Fruit fly (Drosophila melanogaster) whole organism, embryonic: ENCODE results near the gene CG17027.

ENCODE experiments used
- BtbVII ChIP-seq: fragments of 200-800 bp; sonication (Bioruptor generic); optimal IDR thresholded peaks from 3 replicates; lab custom pipeline; 2017; ENCODE audit warnings: missing biosample characterization, mild to moderate bottlenecking, missing genetic modification characterization
- CG10147 ChIP-seq: fragments of 200-800 bp; sonication (Bioruptor generic); optimal IDR thresholded peaks from 2 replicates; lab custom pipeline; 2019; ENCODE audit warnings: missing biosample characterization, mild to moderate bottlenecking, missing genetic modification characterization, moderate library complexity
- CG12219 ChIP-seq: fragments of 200-800 bp; sonication (Bioruptor generic); optimal IDR thresholded peaks from 3 replicates; lab custom pipeline; 2018; ENCODE audit warnings: missing biosample characterization, mild to moderate bottlenecking, missing genetic modification characterization
- CG12769 ChIP-seq: fragments of 200-800 bp; sonication (Bioruptor generic); optimal IDR thresholded peaks from 2 replicates; lab custom pipeline; 2019; ENCODE audit warnings: missing biosample characterization, mild to moderate bottlenecking, missing genetic modification characterization, moderate library complexity
- CG15011 ChIP-seq: fragments of 200-800 bp; sonication (Bioruptor generic); optimal IDR thresholded peaks from 3 replicates; lab custom pipeline; 2018; ENCODE audit warnings: missing biosample characterization, mild to moderate bottlenecking, missing genetic modification characterization
- CG15601 ChIP-seq: fragments of 200-800 bp; sonication (Bioruptor generic); optimal IDR thresholded peaks from 3 replicates; lab custom pipeline; 2019; ENCODE audit warnings: missing biosample characterization, mild to moderate bottlenecking, missing genetic modification characterization, moderate library complexity
- CG17568 ChIP-seq: fragments of 200-800 bp; sonication (Bioruptor generic); optimal IDR thresholded peaks from 2 replicates; lab custom pipeline; 2018; ENCODE audit warnings: missing biosample characterization, mild to moderate bottlenecking, missing genetic modification characterization, moderate library complexity
- CG2120 ChIP-seq: fragments of 200-800 bp; sonication (Bioruptor generic); optimal IDR thresholded peaks from 3 replicates; lab custom pipeline; 2016; ENCODE audit warnings: missing biosample characterization, missing genetic modification characterization
- CG2202 ChIP-seq: fragments of 200-800 bp; sonication (Bioruptor generic); optimal IDR thresholded peaks from 2 replicates; lab custom pipeline; 2018; ENCODE audit warnings: missing biosample characterization, mild to moderate bottlenecking, missing genetic modification characterization
- CG2678 ChIP-seq: fragments of 200-800 bp; sonication (Bioruptor generic); optimal IDR thresholded peaks from 3 replicates; lab custom pipeline; 2019; ENCODE audit warnings: missing biosample characterization, mild to moderate bottlenecking, missing genetic modification characterization, moderate library complexity
- CG31388 ChIP-seq: fragments of 200-800 bp; sonication (Bioruptor generic); optimal IDR thresholded peaks from 2 replicates; lab custom pipeline; 2016; ENCODE audit warnings: missing biosample characterization, missing genetic modification characterization
- CG32767 ChIP-seq: fragments of 200-800 bp; sonication (Bioruptor generic); IDR thresholded peaks from 2 replicates; pipeline ENCODE4 v1.3.6; 2022; ENCODE audit warnings: missing biosample characterization, missing genetic modification characterization
- CG34224 ChIP-seq: fragments of 200-800 bp; sonication (Bioruptor generic); IDR thresholded peaks from 3 replicates; pipeline ENCODE4 v1.3.6; 2022; ENCODE audit warnings: missing biosample characterization, missing genetic modification characterization; ENCODE audit not compliant: partially characterized antibody
- CG4360 ChIP-seq: fragments of 200-800 bp; sonication (Bioruptor generic); IDR thresholded peaks from 2 replicates; pipeline ENCODE4 v1.3.6; 2022; ENCODE audit warnings: missing biosample characterization, missing genetic modification characterization
- CG6765 ChIP-seq: fragments of 200-800 bp; sonication (Bioruptor generic); optimal IDR thresholded peaks from 3 replicates; lab custom pipeline; 2017; ENCODE audit warnings: missing biosample characterization, mild to moderate bottlenecking, missing genetic modification characterization
- CG7271 ChIP-seq: fragments of 200-800 bp; sonication (Bioruptor generic); optimal IDR thresholded peaks from 2 replicates; lab custom pipeline; 2018; ENCODE audit warnings: missing biosample characterization, mild to moderate bottlenecking, missing genetic modification characterization, moderate library complexity
- CG7556 ChIP-seq: fragments of 200-800 bp; sonication (Bioruptor generic); optimal IDR thresholded peaks from 2 replicates; lab custom pipeline; 2017; ENCODE audit warnings: missing biosample characterization, mild to moderate bottlenecking, missing genetic modification characterization
- CG7786 ChIP-seq: fragments of 200-800 bp; sonication (Bioruptor generic); optimal IDR thresholded peaks from 2 replicates; lab custom pipeline; 2016; ENCODE audit warnings: missing biosample characterization, missing genetic modification characterization
- CG8281 ChIP-seq: fragments of 200-800 bp; sonication (Bioruptor generic); optimal IDR thresholded peaks from 2 replicates; lab custom pipeline; 2018; ENCODE audit warnings: missing biosample characterization, mild to moderate bottlenecking, missing genetic modification characterization, moderate library complexity
- CkIIα-i1 ChIP-seq: fragments of 200-800 bp; sonication (Bioruptor generic); IDR thresholded peaks from 2 replicates; pipeline ENCODE4 v1.3.6; 2022; ENCODE audit warnings: missing biosample characterization, missing genetic modification characterization
- CoRest ChIP-seq: fragments of 200-800 bp; sonication (Bioruptor generic); optimal IDR thresholded peaks from 3 replicates; lab custom pipeline; 2018; ENCODE audit warnings: missing biosample characterization, mild to moderate bottlenecking, missing genetic modification characterization, moderate library complexity
- E2f2 ChIP-seq: fragments of 200-800 bp; sonication (Bioruptor generic); IDR thresholded peaks from 2 replicates; pipeline ENCODE4 v1.3.6; 2022; ENCODE audit warnings: missing biosample characterization, missing genetic modification characterization
- H15 ChIP-seq: fragments of 200-800 bp; sonication (Bioruptor generic); IDR thresholded peaks from 3 replicates; pipeline ENCODE4 v1.3.6; 2022; ENCODE audit warnings: missing biosample characterization, missing genetic modification characterization
- HLH54F ChIP-seq: fragments of 200-800 bp; sonication (Bioruptor generic); optimal IDR thresholded peaks from 3 replicates; lab custom pipeline; 2016; ENCODE audit warnings: missing biosample characterization, missing genetic modification characterization
- Hey ChIP-seq: fragments of 200-800 bp; sonication (Bioruptor generic); optimal IDR thresholded peaks from 3 replicates; lab custom pipeline; 2018; ENCODE audit warnings: missing biosample characterization, mild to moderate bottlenecking, missing genetic modification characterization
- Hr51 ChIP-seq, 2 experiments: fragments of 200-800 bp; sonication (Bioruptor generic); optimal IDR thresholded peaks; 2 replicates in 1 of 2; 3 replicates in 1 of 2; lab custom pipeline; 2016 to 2018; ENCODE audit warnings: missing biosample characterization in 2 of 2, missing genetic modification characterization in 2 of 2, mild to moderate bottlenecking in 1 of 2, moderate library complexity in 1 of 2
- MBD-R2 ChIP-seq: fragments of 200-800 bp; sonication (Bioruptor generic); IDR thresholded peaks from 2 replicates; pipeline ENCODE4 v1.3.6; 2022; ENCODE audit warnings: missing biosample characterization, missing genetic modification characterization
- NK7.1 ChIP-seq: fragments of 200-800 bp; sonication (Bioruptor generic); optimal IDR thresholded peaks from 3 replicates; lab custom pipeline; 2016; ENCODE audit warnings: missing biosample characterization, missing genetic modification characterization
- Poxn ChIP-seq: fragments of 200-800 bp; sonication (Bioruptor generic); IDR thresholded peaks from 2 replicates; pipeline ENCODE4 v1.3.6; 2022; ENCODE audit warnings: missing biosample characterization, missing genetic modification characterization
- YL-1 ChIP-seq: fragments of 200-800 bp; sonication (Bioruptor generic); optimal IDR thresholded peaks from 3 replicates; lab custom pipeline; 2017; ENCODE audit warnings: missing biosample characterization, mild to moderate bottlenecking, missing genetic modification characterization
- az2 ChIP-seq: fragments of 200-800 bp; sonication (Bioruptor generic); optimal IDR thresholded peaks from 3 replicates; lab custom pipeline; 2016; ENCODE audit warnings: missing biosample characterization, missing genetic modification characterization
- bcd ChIP-seq: fragments of 200-800 bp; sonication (Bioruptor generic); optimal IDR thresholded peaks from 2 replicates; lab custom pipeline; 2017; ENCODE audit warnings: missing biosample characterization, mild to moderate bottlenecking, missing genetic modification characterization
- br ChIP-seq: fragments of >200 bp; optimal IDR thresholded peaks from 2 replicates; lab custom pipeline; 2017
- bsh ChIP-seq, 2 experiments: fragments of 200-800 bp; sonication (Bioruptor generic); optimal IDR thresholded peaks; 2 replicates each; lab custom pipeline; 2017 to 2018; ENCODE audit warnings: mild to moderate bottlenecking in 2 of 2, missing biosample characterization in 2 of 2, missing genetic modification characterization in 2 of 2, moderate library complexity in 1 of 2
- dan ChIP-seq: fragments of 200-800 bp; sonication (Bioruptor generic); IDR thresholded peaks from 2 replicates; pipeline ENCODE4 v1.3.6; 2022; ENCODE audit warnings: missing biosample characterization, missing genetic modification characterization
- esg ChIP-seq: fragments of 200-800 bp; sonication (Bioruptor generic); conservative IDR thresholded peaks from 2 replicates; pipeline ENCODE4 v1.3.6; 2022; ENCODE audit warnings: missing biosample characterization, missing genetic modification characterization
- fd96Cb ChIP-seq: fragments of 200-800 bp; sonication (Bioruptor generic); optimal IDR thresholded peaks from 2 replicates; lab custom pipeline; 2018; ENCODE audit warnings: missing biosample characterization, mild to moderate bottlenecking, missing genetic modification characterization, moderate library complexity
- gsb ChIP-seq: fragments of 200-800 bp; sonication (Bioruptor generic); IDR thresholded peaks from 2 replicates; pipeline ENCODE4 v1.3.6; 2022; ENCODE audit warnings: missing biosample characterization, missing genetic modification characterization
- ind ChIP-seq: fragments of 200-800 bp; sonication (Bioruptor generic); optimal IDR thresholded peaks from 3 replicates; lab custom pipeline; 2016; ENCODE audit warnings: missing biosample characterization, missing genetic modification characterization
- lbe ChIP-seq: fragments of 200-800 bp; sonication (Bioruptor generic); optimal IDR thresholded peaks from 2 replicates; lab custom pipeline; 2016; ENCODE audit warnings: missing biosample characterization, mild to moderate bottlenecking, missing genetic modification characterization
- prd ChIP-seq, 3 experiments: fragments of >200 bp in 2 of 3; fragments of 200-800 bp in 1 of 3; sonication (Bioruptor generic) in 1 of 3; optimal IDR thresholded peaks in 2 of 3; IDR thresholded peaks in 1 of 3; 2 replicates in 2 of 3; 3 replicates in 1 of 3; pipeline versions ENCODE4 v1.3.6 to Lab custom; 2017 to 2022; ENCODE audit warnings: missing biosample characterization in 1 of 3, missing genetic modification characterization in 1 of 3
- sd ChIP-seq: fragments of 200-800 bp; sonication (Bioruptor generic); optimal IDR thresholded peaks from 3 replicates; lab custom pipeline; 2018; ENCODE audit warnings: missing biosample characterization, mild to moderate bottlenecking, missing genetic modification characterization, moderate library complexity
- slou ChIP-seq: fragments of 200-800 bp; sonication (Bioruptor generic); optimal IDR thresholded peaks from 3 replicates; lab custom pipeline; 2016; ENCODE audit warnings: missing biosample characterization, missing genetic modification characterization
- sr ChIP-seq: fragments of 200-800 bp; sonication (Bioruptor generic); IDR thresholded peaks from 3 replicates; pipeline ENCODE4 v1.3.6; 2022; ENCODE audit warnings: missing biosample characterization, missing genetic modification characterization
- zfh2 ChIP-seq: fragments of 200-800 bp; sonication (Bioruptor generic); optimal IDR thresholded peaks from 2 replicates; lab custom pipeline; 2016; ENCODE audit warnings: missing biosample characterization, missing genetic modification characterization

The CG17027 gene

DNA sequence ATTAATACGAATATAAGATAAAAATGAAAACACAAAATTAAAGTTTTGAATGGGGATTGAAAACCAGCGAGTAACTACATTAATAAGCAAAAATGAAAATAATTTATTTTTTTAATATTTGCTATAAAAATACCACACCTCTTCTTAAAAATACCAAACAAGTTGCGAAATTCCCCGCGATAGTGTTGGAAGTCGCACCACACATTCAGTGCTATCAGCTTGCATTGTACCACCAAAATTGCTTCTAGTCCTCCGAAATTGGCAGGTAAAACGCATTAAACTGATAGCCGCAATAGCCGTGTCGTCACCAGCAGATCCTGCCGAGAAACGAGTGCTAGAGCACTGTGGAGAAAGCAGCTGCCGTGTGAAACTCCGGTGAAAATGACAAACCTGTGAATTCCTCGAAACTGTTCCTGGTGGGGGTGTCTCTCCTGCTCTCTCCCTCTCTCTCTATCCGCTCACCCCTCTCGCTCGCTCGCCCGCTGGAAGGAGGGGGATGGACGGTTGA lies 8.2 kb downstream of the CG17027 start, which contains the start of gene Hip14 (continued):
- no peak for TF ChIP-seq fd96Cb (tag; lab: Kevin White, UChicago)
- no peak for TF ChIP-seq CG17568
- TF ChIP-seq gsb (GFP tag; lab: Robert Waterston, UW): no peak
- TF ChIP-seq CG7271 (tag; lab: Kevin White, UChicago): no peak
- TF ChIP-seq HLH54F: peak; percentile 0
- TF ChIP-seq CG4360 (GFP tag; lab: Robert Waterston, UW): no peak
- peak; percentile 57 for TF ChIP-seq MBD-R2 (GFP tag; lab: Robert Waterston, UW)
- TF ChIP-seq zfh2: peak; percentile 19
- TF ChIP-seq NK7.1 (GFP tag; lab: Kevin White, UChicago): no peak
- TF ChIP-seq BtbVII (GFP tag; lab: Kevin White, UChicago): peak; percentile 4
- no peak for TF ChIP-seq CG31388 (GFP tag; lab: Kevin White, UChicago)

DNA sequence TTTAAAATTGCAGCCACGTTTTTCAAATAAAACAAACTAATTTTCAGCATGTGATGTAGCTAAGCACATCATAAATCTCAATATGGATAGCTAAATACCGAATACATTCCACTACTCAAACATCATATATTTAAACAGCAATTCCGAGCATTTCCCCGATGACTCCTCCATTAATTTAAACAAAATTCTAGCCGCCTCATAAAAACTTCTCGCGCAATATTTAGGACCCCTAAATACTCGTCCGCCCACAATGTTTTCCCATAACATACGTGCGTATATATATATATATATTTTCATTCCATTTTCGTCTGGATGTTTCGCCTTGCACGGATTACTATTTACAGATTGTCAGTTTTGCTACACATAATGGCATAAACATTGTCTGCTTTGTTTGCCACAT lies 16.1 kb downstream of the CG17027 start:
- TF ChIP-seq sr (GFP tag; lab: Robert Waterston, UW): peak; percentile 74; the same call in 2 of the 3 replicates
- peak; percentile 96 for TF ChIP-seq sd (tag; lab: Kevin White, UChicago)
- TF ChIP-seq CG2678 (tag; lab: Kevin White, UChicago): no peak

dm6 chr3L:15998217-15998616 lies 18.3 kb downstream of the CG17027 start:
- no peak for TF ChIP-seq slou (GFP tag; lab: Kevin White, UChicago)
- no peak for TF ChIP-seq ind
- no peak for TF ChIP-seq dan (GFP tag; lab: Robert Waterston, UW)
- no peak for TF ChIP-seq br
- TF ChIP-seq CG6765: no peak
- no peak for TF ChIP-seq YL-1 (GFP tag; lab: Kevin White, UChicago)
- no peak for TF ChIP-seq CG12219 (GFP tag; lab: Kevin White, UChicago)
- TF ChIP-seq CG15011 (GFP tag; lab: Kevin White, UChicago): no peak
- TF ChIP-seq CG8281 (tag; lab: Kevin White, UChicago): peak; percentile 7
- TF ChIP-seq Hr51 (GFP tag; optimal IDR thresholded peaks at IDR 0.05; lab: Kevin White, UChicago): no peak
- TF ChIP-seq CG2202 (tag; lab: Kevin White, UChicago): no peak
- TF ChIP-seq E2f2: no peak
- TF ChIP-seq sr (GFP tag; lab: Robert Waterston, UW): peak; percentile 93
- no peak for TF ChIP-seq CG7786 (GFP tag; lab: Kevin White, UChicago)
- TF ChIP-seq H15 (GFP tag; lab: Robert Waterston, UW): no peak
- no peak for TF ChIP-seq Hey (tag; lab: Kevin White, UChicago)
- TF ChIP-seq bcd (GFP tag; lab: Kevin White, UChicago): no peak
- peak; percentile 84 for TF ChIP-seq sd (tag; lab: Kevin White, UChicago)
- no peak for TF ChIP-seq CkIIα-i1 (GFP tag; lab: Robert Waterston, UW)
- TF ChIP-seq fd96Cb (tag; lab: Kevin White, UChicago): no peak
- peak; percentile 55 for TF ChIP-seq CG12769 (tag; lab: Kevin White, UChicago)
- TF ChIP-seq lbe: no peak

DNA sequence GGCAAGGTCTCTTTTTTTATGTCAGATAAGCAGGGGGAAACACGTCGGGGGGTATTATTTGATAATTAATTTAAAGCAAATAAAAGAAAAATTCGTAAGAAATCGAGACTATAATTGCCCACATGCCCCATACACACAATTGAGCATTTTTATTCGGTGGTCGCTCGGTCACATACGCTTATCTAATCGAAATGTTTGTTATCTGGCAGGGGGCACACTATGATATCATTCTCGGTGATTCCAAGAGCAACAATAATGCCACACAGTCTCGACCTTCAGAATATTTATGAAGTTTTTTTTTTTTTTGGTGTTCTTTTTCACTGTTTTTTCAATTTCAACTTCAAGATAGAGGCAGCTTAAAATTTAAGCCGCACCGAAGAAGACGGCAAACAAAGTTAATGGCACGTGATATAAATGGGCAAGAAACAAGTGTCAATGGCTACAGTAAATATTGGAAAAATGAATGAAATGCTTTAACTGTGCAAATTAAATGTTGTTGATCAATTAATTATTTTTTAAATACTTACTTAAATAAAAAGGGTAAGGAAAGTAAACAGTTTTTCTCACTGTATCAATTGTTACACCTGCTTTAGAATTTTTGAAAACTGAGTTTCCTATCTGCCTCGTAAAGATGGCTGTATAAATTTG lies 19.6 kb downstream of the CG17027 start:
- TF ChIP-seq Poxn: peak; percentile 39; the same call in 1 of the 2 replicates
- peak; percentile 46 for TF ChIP-seq CG10147 (GFP tag; lab: Kevin White, UChicago)
- TF ChIP-seq Hr51 (GFP tag; optimal IDR thresholded peaks at IDR 0.05; lab: Kevin White, UChicago): peak; percentile 49 to 65
- peak; percentile 32 for TF ChIP-seq CoRest (tag; lab: Kevin White, UChicago)
- 0 out of 2 replicates have a peak, but pooled peaks have one; percentile 13 for TF ChIP-seq esg (GFP tag; lab: Robert Waterston, UW)
- TF ChIP-seq az2: no peak
- TF ChIP-seq CG15601 (tag; lab: Kevin White, UChicago): peak; percentile 23
- TF ChIP-seq CG7556: peak; percentile 63
- no peak for TF ChIP-seq CG34224
- 0 out of 2 replicates have a peak, but pooled peaks have one; percentile 28 for TF ChIP-seq CG32767
- TF ChIP-seq CG2120: peak; percentile 72
- no peak for TF ChIP-seq prd (optimal IDR thresholded peaks at IDR 0.05; lab: Kevin White, UChicago)
- peak; percentile 68; the same call in 1 of the 3 replicates for TF ChIP-seq prd (GFP tag; IDR thresholded peaks at IDR 0.05; lab: Robert Waterston, UW)
- TF ChIP-seq BtbVII (GFP tag; lab: Kevin White, UChicago): peak; percentile 52
- TF ChIP-seq bsh (GFP tag; optimal IDR thresholded peaks at IDR 0.05; lab: Kevin White, UChicago): peak in 1 of 2 experiments; percentile 53
